Worm (Caenorhabditis elegans) whole organism, L4 larva: ENCODE data around the gene sri-40.

Experiments used
- ZK546.5 ChIP-seq, 2 experiments: sonication (generic microtip); optimal IDR thresholded peaks; 2 replicates each; lab custom pipeline; 2017; ENCODE audit warnings: missing biosample characterization in 2 of 2, missing genetic modification characterization in 2 of 2
- ctbp-1 ChIP-seq: fragments of 200-800 bp; sonication (Bioruptor generic); IDR thresholded peaks from 2 replicates; pipeline ENCODE4 v1.3.6; 2022; ENCODE audit warnings: missing genetic modification reagents, missing genetic modification characterization, missing compliant biosample characterization
- fos-1 ChIP-seq: fragments of 150-350 bp; optimal IDR thresholded peaks from 2 replicates; lab custom pipeline; 2014; ENCODE audit warnings: missing biosample characterization, missing genetic modification characterization
- lin-13 ChIP-seq: fragments of 150-350 bp; optimal IDR thresholded peaks from 2 replicates; lab custom pipeline; 2014; ENCODE audit warnings: missing biosample characterization, missing genetic modification reagents, missing genetic modification characterization
- nhr-11 ChIP-seq: fragments of 150-350 bp; optimal IDR thresholded peaks from 2 replicates; lab custom pipeline; 2014; ENCODE audit warnings: missing biosample characterization, missing genetic modification characterization
- snpc-4 ChIP-seq: fragments of 150-350 bp; optimal IDR thresholded peaks from 2 replicates; lab custom pipeline; 2014; ENCODE audit warnings: missing biosample characterization, missing genetic modification characterization
- unc-62 ChIP-seq, 3 experiments: fragments of 150-350 bp in 1 of 3; sonication (generic microtip); optimal IDR thresholded peaks in 2 of 3; peaks in 1 of 3; 1 replicate in 1 of 3; 2 replicates in 2 of 3; lab custom pipeline; 2014 to 2017; ENCODE audit warnings: missing biosample characterization in 3 of 3, missing genetic modification characterization in 3 of 3, missing genetic modification reagents in 3 of 3, missing genotype in 1 of 3
- ztf-7 ChIP-seq: fragments of 150-350 bp; optimal IDR thresholded peaks from 2 replicates; lab custom pipeline; 2014; ENCODE audit warnings: missing biosample characterization, missing genetic modification characterization

- TF ChIP-seq lin-13 (GFP tag; lab: Kevin White, UChicago) (no peak), ztf-7 (tag; lab: Kevin White, UChicago) (no peak), nhr-11 (tag; lab: Kevin White, UChicago) (no peak), ZK546.5 (tag; optimal IDR thresholded peaks at IDR 0.05; lab: Kevin White, UChicago) (no peak), unc-62 (GFP tag; optimal IDR thresholded peaks at IDR 0.05 in 1 of 2; lab: Kevin White, UChicago) (no peak), unc-62 (tag; optimal IDR thresholded peaks at IDR 0.05; lab: Kevin White, UChicago) (no peak), fos-1 (tag; lab: Kevin White, UChicago) (no peak), snpc-4 (tag; lab: Kevin White, UChicago) (no peak), ctbp-1 (no peak)
Measured at ce11 chrII:3172176-3172575, 5.6 kb upstream of the sri-40 start, which contains the start of gene Y27F2A.10.
